Comparison of ENCODE assay signal across 4 worm cellular contexts in genomic region chrX:12663537-12663936, ce11.
TF ChIP-seq lines count a peak whose summit lies in the region.

Gene nlp-76, minus strand, starts transcription at chrX:12663903.

TF ChIP-seq in whole organism, L1 larva, 84 proteins besides CTCF, POLR2A, EP300 and RAD21 (continued from another document):
- TF ChIP-seq elt-3 (tag; optimal IDR thresholded peaks at IDR 0.05; lab: Kevin White, UChicago) = peak in 1 of 6 experiments; percentile 1

TF ChIP-seq in whole organism, L2 larva, 48 proteins besides CTCF, POLR2A, EP300 and RAD21 (continued from another document):
- TF ChIP-seq nhr-25 (tag; optimal IDR thresholded peaks at IDR 0.05; lab: Kevin White, UChicago) (no peak), lin-11 (tag; optimal IDR thresholded peaks at IDR 0.05; lab: Kevin White, UChicago) (peak; percentile 62), nhr-129 (tag; optimal IDR thresholded peaks at IDR 0.05; lab: Kevin White, UChicago) (peak; percentile 47), sma-3 (GFP tag; optimal IDR thresholded peaks at IDR 0.05; lab: Kevin White, UChicago) (peak; percentile 10), ama-1 (optimal IDR thresholded peaks at IDR 0.05; lab: Kevin White, UChicago) (peak; percentile 93)
TF ChIP-seq in whole organism, L2 larva: peak in this region for 6.

TF ChIP-seq in whole organism, L4 larva, 104 proteins besides CTCF, POLR2A, EP300 and RAD21 (continued from another document and continues in another):
- TF ChIP-seq mes-2 (tag; optimal IDR thresholded peaks at IDR 0.05; lab: Kevin White, UChicago; ENCODE audit: poor library complexity, severe bottlenecking) (no peak), ceh-20 (GFP tag; IDR thresholded peaks at IDR 0.05; lab: Robert Waterston, UW) (no peak), dpl-1 (GFP tag; optimal IDR thresholded peaks at IDR 0.05; lab: Kevin White, UChicago) (no peak), unc-62 (GFP tag; optimal IDR thresholded peaks at IDR 0.05 in 1 of 2; lab: Kevin White, UChicago) (no peak), unc-62 (tag; optimal IDR thresholded peaks at IDR 0.05; lab: Kevin White, UChicago) (no peak), sdz-12 (GFP tag; optimal IDR thresholded peaks at IDR 0.05; lab: Kevin White, UChicago) (peak; percentile 15), dmd-8 (GFP tag; IDR thresholded peaks at IDR 0.05; lab: Robert Waterston, UW) (no peak), jun-1 (tag; optimal IDR thresholded peaks at IDR 0.05; lab: Kevin White, UChicago) (no peak), saeg-2 (GFP tag; IDR thresholded peaks at IDR 0.05; lab: Robert Waterston, UW) (no peak), ces-1 (GFP tag; optimal IDR thresholded peaks at IDR 0.05; lab: Kevin White, UChicago) (no peak), spr-3 (GFP tag; optimal IDR thresholded peaks at IDR 0.05; lab: Kevin White, UChicago) (peak; percentile 39), egl-43 (GFP tag; IDR thresholded peaks at IDR 0.05; lab: Robert Waterston, UW) (0 out of 2 replicates have a peak, but pooled peaks have one; percentile 52), ztf-11 (tag; optimal IDR thresholded peaks at IDR 0.05; lab: Kevin White, UChicago) (no peak), D1046.2 (GFP tag; IDR thresholded peaks at IDR 0.05; lab: Robert Waterston, UW) (no peak), vab-7 (GFP tag; IDR thresholded peaks at IDR 0.05; lab: Robert Waterston, UW) (no peak), mdl-1 (tag; optimal IDR thresholded peaks at IDR 0.05; lab: Kevin White, UChicago) (no peak), spr-1 (tag; optimal IDR thresholded peaks at IDR 0.05; lab: Kevin White, UChicago) (no peak), hmg-1.1 (GFP tag; IDR thresholded peaks at IDR 0.05; lab: Robert Waterston, UW) (0 out of 2 replicates have a peak, but pooled peaks have one; percentile 36), Y105C5A.15 (GFP tag; IDR thresholded peaks at IDR 0.05; lab: Robert Waterston, UW) (no peak), dmd-6 (GFP tag; IDR thresholded peaks at IDR 0.05; lab: Robert Waterston, UW) (no peak), lim-7 (GFP tag; IDR thresholded peaks at IDR 0.05; lab: Robert Waterston, UW) (peak; percentile 61; the same call in 1 of the 2 replicates), nhr-41 (GFP tag; IDR thresholded peaks at IDR 0.05; lab: Robert Waterston, UW) (no peak), nhr-102 (tag; optimal IDR thresholded peaks at IDR 0.05; lab: Kevin White, UChicago) (no peak), cey-2 (tag; optimal IDR thresholded peaks at IDR 0.05; lab: Kevin White, UChicago; ENCODE audit: borderline replicate concordance, insufficient read depth) (no peak), attf-4 (tag; optimal IDR thresholded peaks at IDR 0.05; lab: Kevin White, UChicago) (no peak), mxl-2 (GFP tag; conservative IDR thresholded peaks at IDR 0.05; lab: Robert Waterston, UW) (no peak), ctbp-1 (GFP tag; IDR thresholded peaks at IDR 0.05; lab: Robert Waterston, UW) (no peak), mep-1 (tag; optimal IDR thresholded peaks at IDR 0.05; lab: Kevin White, UChicago) (peak; percentile 41), duxl-1 (tag; optimal IDR thresholded peaks at IDR 0.05; lab: Kevin White, UChicago; ENCODE audit: poor library complexity) (no peak), snpc-4 (tag; optimal IDR thresholded peaks at IDR 0.05; lab: Kevin White, UChicago) (no peak), Y5F2A.4 (GFP tag; optimal IDR thresholded peaks at IDR 0.05; lab: Kevin White, UChicago) (no peak), F44E2.7 (GFP tag; IDR thresholded peaks at IDR 0.05; lab: Robert Waterston, UW) (no peak), F49E8.2 (tag; optimal IDR thresholded peaks at IDR 0.05; lab: Kevin White, UChicago; ENCODE audit: borderline replicate concordance) (no peak), dmd-9 (GFP tag; IDR thresholded peaks at IDR 0.05; lab: Robert Waterston, UW) (peak; percentile 41; the same call in 1 of the 2 replicates), lin-38 (GFP tag; IDR thresholded peaks at IDR 0.05; lab: Robert Waterston, UW) (0 out of 2 replicates have a peak, but pooled peaks have one; percentile 6), Y48G9A.11 (GFP tag; IDR thresholded peaks at IDR 0.05; lab: Robert Waterston, UW) (no peak), aha-1 (tag; lab: Kevin White, UChicago) (peak; percentile 98), daf-8 (GFP tag; IDR thresholded peaks at IDR 0.05; lab: Robert Waterston, UW) (no peak), zfp-3 (GFP tag; conservative IDR thresholded peaks at IDR 0.05; lab: Robert Waterston, UW) (0 out of 2 replicates have a peak, but pooled peaks have one; percentile 11), pha-4 (GFP tag; IDR thresholded peaks at IDR 0.05; lab: Robert Waterston, UW) (no peak), pha-4 (tag; optimal IDR thresholded peaks at IDR 0.05; lab: Kevin White, UChicago) (no peak), fkh-10 (GFP tag; optimal IDR thresholded peaks at IDR 0.05; lab: Kevin White, UChicago) (no peak), ceh-32 (tag; optimal IDR thresholded peaks at IDR 0.05; lab: Kevin White, UChicago; ENCODE audit: poor library complexity) (no peak), zfp-2 (tag; optimal IDR thresholded peaks at IDR 0.05; lab: Kevin White, UChicago) (no peak), lin-1 (GFP tag; IDR thresholded peaks at IDR 0.05; lab: Robert Waterston, UW) (no peak), gei-8 (GFP tag; optimal IDR thresholded peaks at IDR 0.05; lab: Kevin White, UChicago) (no peak), tra-1 (GFP tag; IDR thresholded peaks at IDR 0.05; lab: Robert Waterston, UW) (no peak), T20F7.1 (GFP tag; optimal IDR thresholded peaks at IDR 0.05; lab: Kevin White, UChicago) (no peak), daf-19 (GFP tag; conservative IDR thresholded peaks at IDR 0.05; lab: Robert Waterston, UW) (no peak), pqm-1 (tag; optimal IDR thresholded peaks at IDR 0.05; lab: Kevin White, UChicago) (no peak), aly-2 (tag; optimal IDR thresholded peaks at IDR 0.05; lab: Kevin White, UChicago) (no peak), mxl-3 (GFP tag; optimal IDR thresholded peaks at IDR 0.05; lab: Kevin White, UChicago) (no peak), R02D3.7 (tag; optimal IDR thresholded peaks at IDR 0.05; lab: Kevin White, UChicago) (no peak), madf-5 (GFP tag; IDR thresholded peaks at IDR 0.05; lab: Robert Waterston, UW) (no peak), arid-1 (GFP tag; conservative IDR thresholded peaks at IDR 0.05; lab: Robert Waterston, UW) (no peak), madf-9 (GFP tag; conservative IDR thresholded peaks at IDR 0.05; lab: Robert Waterston, UW) (no peak), lin-39 (tag; optimal IDR thresholded peaks at IDR 0.05; lab: Kevin White, UChicago) (no peak), nhr-237 (tag; optimal IDR thresholded peaks at IDR 0.05; lab: Kevin White, UChicago) (no peak), daf-12 (tag; optimal IDR thresholded peaks at IDR 0.05; lab: Kevin White, UChicago) (no peak), hlh-30 (tag; optimal IDR thresholded peaks at IDR 0.05; lab: Kevin White, UChicago; ENCODE audit: insufficient read depth) (peak; percentile 56), set-16 (GFP tag; IDR thresholded peaks at IDR 0.05; lab: Robert Waterston, UW) (no peak), dve-1 (tag; optimal IDR thresholded peaks at IDR 0.05; lab: Kevin White, UChicago; ENCODE audit: insufficient read depth) (no peak), nhr-76 (tag; optimal IDR thresholded peaks at IDR 0.05; lab: Kevin White, UChicago) (no peak)

TF ChIP-seq in whole organism, young adult, 124 proteins besides CTCF, POLR2A, EP300 and RAD21 (continued from another document):
- TF ChIP-seq let-607 (tag; optimal IDR thresholded peaks at IDR 0.05; lab: Kevin White, UChicago) = no peak
- TF ChIP-seq pbrm-1 (GFP tag; IDR thresholded peaks at IDR 0.05; lab: Robert Waterston, UW) = no peak
- TF ChIP-seq F57A8.1 (GFP tag; optimal IDR thresholded peaks at IDR 0.05; lab: Kevin White, UChicago) = no peak
- no peak for TF ChIP-seq rpc-1 (optimal IDR thresholded peaks at IDR 0.05; lab: Kevin White, UChicago)
- no peak for TF ChIP-seq rpc-1 (tag; optimal IDR thresholded peaks at IDR 0.05; lab: Kevin White, UChicago)
- no peak for TF ChIP-seq efl-1 (GFP tag; optimal IDR thresholded peaks at IDR 0.05; lab: Kevin White, UChicago)
- TF ChIP-seq Y56A3A.18 (GFP tag; IDR thresholded peaks at IDR 0.05; lab: Robert Waterston, UW) = no peak
